Fruit fly (Drosophila melanogaster): ENCODE results near the gene Pp1-87B.

DNA sequence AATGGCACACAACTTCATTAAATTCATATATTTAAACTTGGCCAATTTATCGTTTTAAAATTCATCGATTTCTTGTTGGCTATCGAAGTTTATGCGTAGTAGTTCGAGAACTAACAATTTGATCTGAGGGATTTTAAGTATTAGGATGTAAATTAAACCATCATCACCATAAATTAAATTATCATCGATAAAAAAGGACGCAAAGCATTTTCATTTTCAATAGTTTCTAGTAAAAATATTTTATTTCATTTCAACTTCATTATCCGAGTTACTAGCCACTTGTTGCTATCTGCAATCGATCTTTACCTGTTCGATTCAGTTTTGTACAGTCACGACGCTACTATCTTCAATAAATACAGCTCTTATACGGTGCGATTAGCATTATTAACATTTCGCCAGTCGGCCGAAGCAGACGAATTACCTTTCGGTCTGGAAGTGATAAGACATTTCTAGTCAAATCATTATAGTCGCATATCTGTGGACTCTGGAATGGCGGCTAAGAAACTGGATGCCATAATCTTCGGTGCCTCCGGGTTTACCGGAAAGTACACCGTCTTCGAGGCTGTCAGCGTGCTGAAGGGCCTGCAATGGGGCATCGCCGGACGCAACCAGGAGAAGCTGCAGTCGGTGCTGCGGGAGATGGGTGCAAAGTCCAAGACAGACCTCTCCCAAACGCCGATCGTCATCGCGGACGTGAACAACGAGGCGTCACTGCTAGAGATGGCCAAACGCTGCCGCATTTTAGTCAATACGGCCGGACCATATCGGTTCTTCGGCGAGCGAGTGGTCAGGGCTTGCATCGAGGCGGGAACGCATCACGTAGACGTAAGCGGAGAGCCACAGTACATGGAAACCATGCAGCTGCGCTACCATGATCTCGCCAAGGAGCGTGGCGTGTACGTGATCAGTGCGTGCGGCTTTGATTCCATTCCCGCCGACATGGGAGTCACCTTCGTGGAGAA, 19.2 kb downstream of the Pp1-87B start, which contains the start of gene CG5167:
- peak; percentile 58 for TF ChIP-seq Sp1 (GFP tag; optimal IDR thresholded peaks at IDR 0.05)
- no peak for TF ChIP-seq Dfd (GFP tag; optimal IDR thresholded peaks at IDR 0.05)
- TF ChIP-seq pan (optimal IDR thresholded peaks at IDR 0.05), result no peak
